Fruit fly (Drosophila melanogaster): ENCODE results near the gene Loxl1.

- TF ChIP-seq CG6792 (GFP tag; optimal IDR thresholded peaks at IDR 0.05): no peak
- no peak for TF ChIP-seq salr (GFP tag; optimal IDR thresholded peaks at IDR 0.05)
- no peak for TF ChIP-seq Hr4 (GFP tag; optimal IDR thresholded peaks at IDR 0.05)
- no peak for TF ChIP-seq CG3919 (GFP tag; optimal IDR thresholded peaks at IDR 0.05)
- TF ChIP-seq Hr39 (GFP tag; optimal IDR thresholded peaks at IDR 0.05): no peak
- no peak for TF ChIP-seq Met (GFP tag; optimal IDR thresholded peaks at IDR 0.05)
- no peak for TF ChIP-seq CG3032 (tag; optimal IDR thresholded peaks at IDR 0.05)
- TF ChIP-seq CG11762 (GFP tag; optimal IDR thresholded peaks at IDR 0.05; ENCODE audit: insufficient read depth): no peak
- no peak for TF ChIP-seq topi (GFP tag; optimal IDR thresholded peaks at IDR 0.05)
- TF ChIP-seq Sox15 (GFP tag; optimal IDR thresholded peaks at IDR 0.05): no peak
- TF ChIP-seq CG31627 (GFP tag; optimal IDR thresholded peaks at IDR 0.05): no peak
Measured at dm6 chr3R:31443023-31443422, 16.6 kb downstream of the Loxl1 start.

Measured in whole organism, prepupa.